Worm (Caenorhabditis elegans) whole organism, L2 larva: Measurements from ENCODE around the gene wht-7.

Experiments
- C34F6.9 ChIP-seq: fragments of 150-350 bp; optimal IDR thresholded peaks from 2 replicates; lab custom pipeline; 2014; ENCODE audit warnings: missing biosample characterization, missing genetic modification characterization
- F13H6.1 ChIP-seq: sonication (generic microtip); optimal IDR thresholded peaks from 2 replicates; lab custom pipeline; 2016; ENCODE audit warnings: missing genetic modification characterization, missing compliant biosample characterization
- Y55F3AM.14 ChIP-seq: fragments of 200-800 bp; sonication (Bioruptor generic); optimal IDR thresholded peaks from 2 replicates; lab custom pipeline; 2018; ENCODE audit warnings: mild to moderate bottlenecking, missing genetic modification characterization, missing compliant biosample characterization
- ZK546.5 ChIP-seq: sonication (generic microtip); optimal IDR thresholded peaks from 2 replicates; lab custom pipeline; 2017; ENCODE audit warnings: missing biosample characterization, missing genetic modification characterization
- aly-2 ChIP-seq: fragments of 150-350 bp; optimal IDR thresholded peaks from 2 replicates; lab custom pipeline; 2014; ENCODE audit warnings: missing biosample characterization, missing genetic modification characterization
- ama-1 ChIP-seq: fragments of 150-350 bp; optimal IDR thresholded peaks from 2 replicates; lab custom pipeline; 2018; ENCODE audit warnings: inconsistent platforms
- ceh-82 ChIP-seq: fragments of 150-350 bp; optimal IDR thresholded peaks from 2 replicates; lab custom pipeline; 2014; ENCODE audit warnings: missing biosample characterization, missing genetic modification characterization
- dmd-4 ChIP-seq: sonication (generic microtip); optimal IDR thresholded peaks from 2 replicates; lab custom pipeline; 2017; ENCODE audit warnings: missing biosample characterization, missing genetic modification characterization
- egl-27 ChIP-seq: sonication (generic microtip); optimal IDR thresholded peaks from 3 replicates; lab custom pipeline; 2017; ENCODE audit warnings: missing biosample characterization, missing genetic modification reagents, missing genetic modification characterization
- elt-1 ChIP-seq: fragments of 150-350 bp; optimal IDR thresholded peaks from 2 replicates; lab custom pipeline; 2014; ENCODE audit warnings: missing biosample characterization, missing genetic modification characterization
- elt-3 ChIP-seq: sonication (generic microtip); optimal IDR thresholded peaks from 2 replicates; lab custom pipeline; 2017; ENCODE audit warnings: missing biosample characterization, missing genetic modification characterization
- fos-1 ChIP-seq: fragments of 150-350 bp; optimal IDR thresholded peaks from 2 replicates; lab custom pipeline; 2014; ENCODE audit warnings: missing biosample characterization, missing genetic modification characterization
- gmeb-1 ChIP-seq: fragments of 150-350 bp; optimal IDR thresholded peaks from 2 replicates; lab custom pipeline; 2014; ENCODE audit warnings: missing biosample characterization, missing genetic modification characterization
- lin-13 ChIP-seq: fragments of 150-350 bp; optimal IDR thresholded peaks from 2 replicates; lab custom pipeline; 2014; ENCODE audit warnings: missing biosample characterization, missing genetic modification reagents, missing genetic modification characterization
- lin-39 ChIP-seq: fragments of 150-350 bp; optimal IDR thresholded peaks from 2 replicates; lab custom pipeline; 2014; ENCODE audit warnings: missing biosample characterization, missing genetic modification reagents, missing genetic modification characterization
- lsy-2 ChIP-seq, 2 experiments: fragments of 150-350 bp in 1 of 2; sonication (generic microtip) in 1 of 2; optimal IDR thresholded peaks; 2 replicates each; lab custom pipeline; 2014 to 2017; ENCODE audit warnings: missing biosample characterization in 2 of 2, missing genetic modification characterization in 2 of 2
- mab-5 ChIP-seq: fragments of 150-350 bp; optimal IDR thresholded peaks from 2 replicates; lab custom pipeline; 2014; ENCODE audit warnings: missing biosample characterization, missing genetic modification characterization
- mbf-1 ChIP-seq: sonication (generic microtip); optimal IDR thresholded peaks from 2 replicates; lab custom pipeline; 2017; ENCODE audit warnings: missing biosample characterization, missing genetic modification characterization
- nhr-10 ChIP-seq: sonication (generic microtip); optimal IDR thresholded peaks from 2 replicates; lab custom pipeline; 2017; ENCODE audit warnings: missing biosample characterization, missing genetic modification characterization
- nhr-11 ChIP-seq: fragments of 150-350 bp; optimal IDR thresholded peaks from 2 replicates; lab custom pipeline; 2014; ENCODE audit warnings: missing biosample characterization, missing genetic modification characterization
- nhr-12 ChIP-seq: fragments of 150-350 bp; optimal IDR thresholded peaks from 2 replicates; lab custom pipeline; 2014; ENCODE audit warnings: missing biosample characterization, missing genetic modification characterization
- nhr-129 ChIP-seq: fragments of 150-350 bp; optimal IDR thresholded peaks from 2 replicates; lab custom pipeline; 2014; ENCODE audit warnings: missing biosample characterization, missing genetic modification characterization
- nhr-21 ChIP-seq: fragments of 150-350 bp; optimal IDR thresholded peaks from 2 replicates; lab custom pipeline; 2014; ENCODE audit warnings: missing biosample characterization, missing genetic modification characterization
- nhr-23 ChIP-seq: fragments of 150-350 bp; optimal IDR thresholded peaks from 2 replicates; lab custom pipeline; 2014; ENCODE audit warnings: missing biosample characterization, missing genetic modification reagents, missing genetic modification characterization
- nhr-237 ChIP-seq: fragments of 150-350 bp; optimal IDR thresholded peaks from 2 replicates; lab custom pipeline; 2014; ENCODE audit warnings: missing biosample characterization, missing genetic modification characterization
- nhr-25 ChIP-seq: fragments of 150-350 bp; sonication (generic microtip); optimal IDR thresholded peaks from 3 replicates; lab custom pipeline; 2014; ENCODE audit warnings: missing biosample characterization, missing genetic modification characterization
- nhr-6 ChIP-seq: fragments of 150-350 bp; optimal IDR thresholded peaks from 2 replicates; lab custom pipeline; 2014; ENCODE audit warnings: missing biosample characterization, missing genetic modification characterization
- nhr-77 ChIP-seq: fragments of 150-350 bp; optimal IDR thresholded peaks from 2 replicates; lab custom pipeline; 2014; ENCODE audit warnings: missing biosample characterization, missing genetic modification characterization
- peb-1 ChIP-seq: fragments of 150-350 bp; optimal IDR thresholded peaks from 2 replicates; lab custom pipeline; 2014; ENCODE audit warnings: missing biosample characterization, missing genetic modification characterization
- sem-4 ChIP-seq: fragments of 150-350 bp; optimal IDR thresholded peaks from 2 replicates; lab custom pipeline; 2014; ENCODE audit warnings: missing biosample characterization, missing genetic modification reagents, missing genetic modification characterization
- skn-1 ChIP-seq: sonication (generic microtip); optimal IDR thresholded peaks from 2 replicates; lab custom pipeline; 2017; ENCODE audit warnings: missing biosample characterization, missing genetic modification characterization
- sma-3 ChIP-seq: sonication (generic microtip); optimal IDR thresholded peaks from 2 replicates; lab custom pipeline; 2016; ENCODE audit warnings: missing genetic modification reagents, missing genetic modification characterization, missing compliant biosample characterization
- sma-9 ChIP-seq, 2 experiments: fragments of 150-350 bp in 1 of 2; sonication (generic microtip) in 1 of 2; optimal IDR thresholded peaks; 2 replicates each; lab custom pipeline; 2014 to 2016; ENCODE audit warnings: missing genetic modification characterization in 2 of 2, mild to moderate bottlenecking in 1 of 2, missing biosample characterization in 1 of 2, missing compliant biosample characterization in 1 of 2, missing genetic modification reagents in 1 of 2, moderate library complexity in 1 of 2
- snpc-4 ChIP-seq: fragments of 150-350 bp; optimal IDR thresholded peaks from 2 replicates; lab custom pipeline; 2014; ENCODE audit warnings: missing biosample characterization, missing genetic modification characterization
- unc-39 ChIP-seq: fragments of 150-350 bp; optimal IDR thresholded peaks from 2 replicates; lab custom pipeline; 2014; ENCODE audit warnings: missing biosample characterization, missing genetic modification characterization
- unc-55 ChIP-seq: fragments of 150-350 bp; sonication (generic microtip); optimal IDR thresholded peaks from 3 replicates; lab custom pipeline; 2014; ENCODE audit warnings: missing biosample characterization, missing genetic modification reagents, missing genetic modification characterization
- zag-1 ChIP-seq: fragments of 150-350 bp; optimal IDR thresholded peaks from 2 replicates; lab custom pipeline; 2014; ENCODE audit warnings: missing biosample characterization, missing genetic modification characterization
- ztf-1 ChIP-seq: fragments of 200-800 bp; sonication (Bioruptor generic); conservative IDR thresholded peaks from 2 replicates; pipeline ENCODE4 v1.3.6; 2022; ENCODE audit warnings: missing genetic modification characterization, missing compliant biosample characterization

wht-7 gene

ce11 chrIII:6157708-6158321, 8.4 kb upstream of the wht-7 start, which contains the start of gene anmt-2:
TSS of gene anmt-2 (minus strand) at chrIII:6157758.
- TF ChIP-seq ama-1 (no peak), sma-9 (GFP tag; optimal IDR thresholded peaks at IDR 0.05; lab: Kevin White, UChicago) (peak; percentile 71), sma-9 (tag; optimal IDR thresholded peaks at IDR 0.05; lab: Kevin White, UChicago) (no peak), F13H6.1 (tag; lab: Kevin White, UChicago) (peak; percentile 69), nhr-77 (tag; lab: Kevin White, UChicago) (no peak), nhr-23 (tag; lab: Kevin White, UChicago) (no peak), nhr-21 (tag; lab: Kevin White, UChicago) (no peak), egl-27 (no peak), sma-3 (GFP tag; lab: Kevin White, UChicago) (no peak), lin-39 (tag; lab: Kevin White, UChicago) (no peak), unc-39 (tag; lab: Kevin White, UChicago) (no peak), lin-13 (GFP tag; lab: Kevin White, UChicago) (no peak), nhr-129 (tag; lab: Kevin White, UChicago) (peak; percentile 56), nhr-6 (no peak), mab-5 (tag; lab: Kevin White, UChicago) (no peak), sem-4 (tag; lab: Kevin White, UChicago) (no peak), gmeb-1 (tag; lab: Kevin White, UChicago) (no peak), ZK546.5 (no peak), elt-1 (tag; lab: Kevin White, UChicago) (no peak)
- TF ChIP-seq, all 48 proteins: peak for 3

- TF ChIP-seq C34F6.9 (tag; lab: Kevin White, UChicago), result peak; percentile 33
- TF ChIP-seq sem-4 (tag; lab: Kevin White, UChicago), result no peak
- no peak for TF ChIP-seq sma-3 (GFP tag; lab: Kevin White, UChicago)
- peak; percentile 23 for TF ChIP-seq F13H6.1 (tag; lab: Kevin White, UChicago)
- TF ChIP-seq nhr-10 (tag; lab: Kevin White, UChicago), result no peak
- TF ChIP-seq ceh-82, result no peak
- TF ChIP-seq nhr-12 (tag; lab: Kevin White, UChicago), result no peak
- TF ChIP-seq lsy-2 (tag; optimal IDR thresholded peaks at IDR 0.05; lab: Kevin White, UChicago), result no peak
These were observed 6.4 kb upstream of the wht-7 start for ce11 chrIII:6155787-6156186.

- TF ChIP-seq egl-27 (no peak), F13H6.1 (tag; lab: Kevin White, UChicago) (no peak), Y55F3AM.14 (no peak), nhr-237 (no peak), nhr-6 (no peak), nhr-25 (no peak), nhr-12 (tag; lab: Kevin White, UChicago) (no peak), unc-55 (GFP tag; lab: Kevin White, UChicago) (no peak), fos-1 (tag; lab: Kevin White, UChicago) (no peak), lin-39 (tag; lab: Kevin White, UChicago) (no peak), nhr-10 (tag; lab: Kevin White, UChicago) (no peak), nhr-21 (tag; lab: Kevin White, UChicago) (no peak), aly-2 (no peak)
These were observed 5.2 kb upstream of the wht-7 start for ce11 chrIII:6154586-6154985.

- TF ChIP-seq ceh-82 (no peak), skn-1 (tag; lab: Kevin White, UChicago) (no peak), ztf-1 (GFP tag; lab: Robert Waterston, UW) (no peak), ZK546.5 (no peak), sem-4 (tag; lab: Kevin White, UChicago) (no peak), snpc-4 (tag; lab: Kevin White, UChicago) (no peak), elt-1 (tag; lab: Kevin White, UChicago) (no peak), nhr-6 (no peak), elt-3 (tag; lab: Kevin White, UChicago) (no peak), peb-1 (tag; lab: Kevin White, UChicago) (no peak), nhr-237 (no peak), egl-27 (no peak), zag-1 (no peak), mbf-1 (tag; lab: Kevin White, UChicago) (no peak), nhr-23 (tag; lab: Kevin White, UChicago) (no peak), nhr-11 (no peak), nhr-25 (no peak), unc-39 (tag; lab: Kevin White, UChicago) (no peak), dmd-4 (tag; lab: Kevin White, UChicago) (no peak)
These were observed 713 bp downstream of the wht-7 start for ce11 chrIII:6148684-6149083.
